Worm (Caenorhabditis elegans): Measurements from ENCODE around the gene pcs-1.

DNA sequence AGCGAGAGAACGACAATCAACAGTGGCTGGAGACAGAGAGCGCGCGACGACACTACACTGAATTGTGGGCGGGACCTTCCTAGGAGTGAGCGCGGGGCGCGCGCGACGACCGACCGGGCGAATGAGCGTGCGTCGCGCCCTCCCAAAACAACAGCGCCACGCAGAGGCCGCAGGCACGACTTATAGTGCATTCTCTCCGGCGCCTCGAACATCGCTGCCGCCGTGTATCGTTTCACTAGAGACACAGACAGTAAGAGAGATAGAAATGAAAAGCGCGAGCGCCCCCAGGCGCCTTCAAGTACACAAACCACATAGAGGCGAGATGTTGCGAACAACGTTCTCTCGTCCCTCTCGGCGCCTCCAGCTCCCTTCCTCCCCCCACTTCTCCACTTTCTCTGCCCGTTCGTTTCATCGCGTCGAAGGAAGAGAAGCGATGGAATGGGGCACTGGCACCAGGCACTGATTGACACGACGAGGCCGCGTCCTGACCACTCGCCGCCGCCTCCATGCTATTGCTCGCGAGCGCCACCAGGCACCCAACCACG, 42.4 kb upstream of the pcs-1 start:
- TF ChIP-seq lsy-27 (tag; optimal IDR thresholded peaks at IDR 0.05; ENCODE audit: borderline replicate concordance, insufficient read depth) (no peak), atf-7 (tag; optimal IDR thresholded peaks at IDR 0.05) (peak; percentile 90)
